Fruit fly (Drosophila melanogaster) whole organism, embryonic: ENCODE data around the gene CG34435.
A peak's percentile ranks its signal among the peaks of the same experiment; 100 is the strongest.

Source experiments
- Asciz ChIP-seq: fragments of 200-800 bp; sonication (Bioruptor generic); optimal IDR thresholded peaks from 2 replicates; lab custom pipeline; 2017; ENCODE audit warnings: missing biosample characterization, mild to moderate bottlenecking, missing genetic modification characterization, missing genetic modification reagents
- Blimp-1 ChIP-seq: fragments of 200-800 bp; sonication (Bioruptor generic); optimal IDR thresholded peaks from 3 replicates; lab custom pipeline; 2018; ENCODE audit warnings: missing biosample characterization, missing genetic modification characterization, mild to moderate bottlenecking, moderate library complexity, missing genetic modification reagents
- CG32767 ChIP-seq: fragments of 200-800 bp; sonication (Bioruptor generic); IDR thresholded peaks from 2 replicates; pipeline ENCODE4 v1.3.6; 2022; ENCODE audit warnings: missing biosample characterization, missing genetic modification characterization
- CG42726 ChIP-seq: fragments of 200-800 bp; sonication (Bioruptor generic); IDR thresholded peaks from 2 replicates; pipeline ENCODE4 v1.3.6; 2022; ENCODE audit warnings: missing biosample characterization, missing genetic modification characterization; ENCODE audit not compliant: partially characterized antibody
- CkIIα-i1 ChIP-seq: fragments of 200-800 bp; sonication (Bioruptor generic); IDR thresholded peaks from 2 replicates; pipeline ENCODE4 v1.3.6; 2022; ENCODE audit warnings: missing biosample characterization, missing genetic modification characterization
- Drgx ChIP-seq: fragments of 200-800 bp; sonication (Bioruptor generic); IDR thresholded peaks from 2 replicates; pipeline ENCODE4 v1.3.6; 2022; ENCODE audit warnings: missing biosample characterization, missing genetic modification characterization
- Xbp1 ChIP-seq: fragments of 200-800 bp; sonication (Bioruptor generic); optimal IDR thresholded peaks from 3 replicates; lab custom pipeline; 2016; ENCODE audit warnings: missing biosample characterization, mild to moderate bottlenecking, missing genetic modification characterization
- exex ChIP-seq: fragments of 200-800 bp; sonication (Bioruptor generic); optimal IDR thresholded peaks from 4 replicates; lab custom pipeline; 2018; ENCODE audit warnings: missing biosample characterization, mild to moderate bottlenecking, missing genetic modification characterization, moderate library complexity
- jumu ChIP-seq: fragments of 200-800 bp; sonication (Bioruptor generic); optimal IDR thresholded peaks from 3 replicates; lab custom pipeline; 2016; ENCODE audit warnings: missing biosample characterization, missing genetic modification characterization
- odd ChIP-seq: fragments of 200-800 bp; sonication (Bioruptor generic); optimal IDR thresholded peaks from 2 replicates; lab custom pipeline; 2017; ENCODE audit warnings: missing biosample characterization, mild to moderate bottlenecking, missing genetic modification characterization
- otp ChIP-seq: fragments of 200-800 bp; sonication (Bioruptor generic); IDR thresholded peaks from 3 replicates; pipeline ENCODE4, ENCODE4 v1.3.6; 2022; ENCODE audit warnings: missing biosample characterization, missing genetic modification characterization
- sens-2 ChIP-seq: fragments of 200-800 bp; sonication (Bioruptor generic); IDR thresholded peaks from 2 replicates; pipeline ENCODE4 v1.3.6; 2022; ENCODE audit warnings: missing biosample characterization, missing genetic modification characterization
- tin ChIP-seq: fragments of 200-800 bp; sonication (Bioruptor generic); optimal IDR thresholded peaks from 3 replicates; lab custom pipeline; 2016; ENCODE audit warnings: missing biosample characterization, missing genetic modification characterization
- vvl ChIP-seq: fragments of 200-800 bp; sonication (Bioruptor generic); IDR thresholded peaks from 2 replicates; pipeline ENCODE4 v1.3.6; 2022; ENCODE audit warnings: missing biosample characterization, missing genetic modification characterization

- TF ChIP-seq Drgx (GFP tag; lab: Robert Waterston, UW) (no peak), otp (GFP tag; lab: Robert Waterston, UW) (no peak), Xbp1 (GFP tag; lab: Kevin White, UChicago) (no peak), Asciz (GFP tag; lab: Kevin White, UChicago) (no peak), Blimp-1 (GFP tag; lab: Kevin White, UChicago) (no peak), CG42726 (GFP tag; lab: Robert Waterston, UW) (peak; percentile 96), exex (tag; lab: Kevin White, UChicago) (no peak), odd (GFP tag; lab: Kevin White, UChicago) (no peak), CkIIα-i1 (GFP tag; lab: Robert Waterston, UW) (no peak), jumu (GFP tag; lab: Kevin White, UChicago) (peak; percentile 22), CG32767 (no peak), vvl (GFP tag; lab: Robert Waterston, UW) (0 out of 2 replicates have a peak, but pooled peaks have one; percentile 6), sens-2 (no peak), tin (GFP tag; lab: Kevin White, UChicago) (no peak)
These were observed 7.9 kb upstream of the CG34435 start, which contains the start of the genes Mlc-c and Pop1 for dm6 chrX:5621893-5622803.
